Worm (Caenorhabditis elegans) whole organism, young adult: ENCODE data around the gene clec-202.

ENCODE experiments used
- B0261.1 ChIP-seq: sonication (generic microtip); optimal IDR thresholded peaks from 2 replicates; lab custom pipeline; 2016; ENCODE audit warnings: mild to moderate bottlenecking, missing genetic modification characterization, moderate library complexity, missing compliant biosample characterization
- B0336.3 ChIP-seq: fragments of 200-800 bp; sonication (Bioruptor generic); IDR thresholded peaks from 2 replicates; pipeline ENCODE4 v1.3.6; 2022; ENCODE audit warnings: missing genetic modification characterization, missing compliant biosample characterization
- F10E7.11 ChIP-seq: sonication (generic microtip); optimal IDR thresholded peaks from 2 replicates; lab custom pipeline; 2017; ENCODE audit warnings: mild to moderate bottlenecking, missing genetic modification characterization, moderate library complexity, missing compliant biosample characterization
- F23B12.7 ChIP-seq: sonication (generic microtip); optimal IDR thresholded peaks from 2 replicates; lab custom pipeline; 2017; ENCODE audit warnings: missing genetic modification characterization, mild to moderate bottlenecking, missing compliant biosample characterization, antibody characterized with exemption, moderate library complexity; ENCODE audit not compliant: insufficient read depth
- F33H1.4 ChIP-seq: fragments of 200-800 bp; sonication (Bioruptor generic); IDR thresholded peaks from 2 replicates; pipeline ENCODE4 v1.3.6; 2022; ENCODE audit warnings: missing genetic modification reagents, missing genetic modification characterization, missing compliant biosample characterization
- F55B11.4 ChIP-seq: sonication (generic microtip); optimal IDR thresholded peaks from 2 replicates; lab custom pipeline; 2016; ENCODE audit warnings: missing compliant biosample characterization, missing genetic modification characterization, borderline replicate concordance; ENCODE audit not compliant: insufficient read depth
- K11D2.4 ChIP-seq: fragments of 200-800 bp; sonication (Bioruptor generic); IDR thresholded peaks from 2 replicates; pipeline ENCODE4 v1.3.6; 2022; ENCODE audit warnings: missing genetic modification reagents, missing genetic modification characterization, missing compliant biosample characterization
- T26A5.8 ChIP-seq: sonication (generic microtip); optimal IDR thresholded peaks from 2 replicates; lab custom pipeline; 2016; ENCODE audit warnings: missing genetic modification characterization, missing compliant biosample characterization
- Y53F4B.3 ChIP-seq: fragments of 200-800 bp; sonication (Bioruptor generic); IDR thresholded peaks from 2 replicates; pipeline ENCODE4 v1.3.6; 2022; ENCODE audit warnings: missing genetic modification reagents, missing genetic modification characterization, missing compliant biosample characterization
- akir-1 ChIP-seq: fragments of 200-800 bp; sonication (Bioruptor generic); optimal IDR thresholded peaks from 2 replicates; lab custom pipeline; 2018; ENCODE audit warnings: mild to moderate bottlenecking, missing genetic modification characterization, moderate library complexity, missing compliant biosample characterization
- atf-7 ChIP-seq: sonication (generic microtip); optimal IDR thresholded peaks from 2 replicates; lab custom pipeline; 2017; ENCODE audit warnings: mild to moderate bottlenecking, missing genetic modification characterization, missing compliant biosample characterization
- attf-5 ChIP-seq: fragments of 200-800 bp; sonication (Bioruptor generic); optimal IDR thresholded peaks from 2 replicates; lab custom pipeline; 2018; ENCODE audit warnings: mild to moderate bottlenecking, missing genetic modification characterization, missing compliant biosample characterization
- ceh-58 ChIP-seq: fragments of 200-800 bp; sonication (Bioruptor generic); IDR thresholded peaks from 2 replicates; pipeline ENCODE4 v1.3.6; 2022; ENCODE audit warnings: missing genetic modification characterization, missing compliant biosample characterization
- die-1 ChIP-seq: sonication (generic microtip); optimal IDR thresholded peaks from 2 replicates; lab custom pipeline; 2016; ENCODE audit warnings: missing genotype, mild to moderate bottlenecking, missing genetic modification characterization, missing compliant biosample characterization
- dox-1 ChIP-seq: fragments of 200-800 bp; sonication (Bioruptor generic); IDR thresholded peaks from 2 replicates; pipeline ENCODE4 v1.3.6; 2022; ENCODE audit warnings: missing genetic modification reagents, missing genetic modification characterization, missing compliant biosample characterization
- dpl-1 ChIP-seq: fragments of 150-350 bp; optimal IDR thresholded peaks from 2 replicates; lab custom pipeline; 2014; ENCODE audit warnings: missing biosample characterization, missing genetic modification reagents, missing genetic modification characterization
- ets-4 ChIP-seq: fragments of 200-800 bp; sonication (Bioruptor generic); optimal IDR thresholded peaks from 2 replicates; lab custom pipeline; 2018; ENCODE audit warnings: mild to moderate bottlenecking, missing genetic modification characterization, missing compliant biosample characterization
- him-1 ChIP-seq: sonication (generic microtip); optimal IDR thresholded peaks from 2 replicates; lab custom pipeline; 2016; ENCODE audit warnings: missing genotype, missing genetic modification reagents, missing genetic modification characterization, missing compliant biosample characterization
- hlh-12 ChIP-seq: sonication (generic microtip); optimal IDR thresholded peaks from 2 replicates; lab custom pipeline; 2016; ENCODE audit warnings: missing genetic modification characterization, missing compliant biosample characterization
- hlh-26 ChIP-seq: fragments of 200-800 bp; sonication (Bioruptor generic); conservative IDR thresholded peaks from 2 replicates; pipeline ENCODE4 v1.3.6; 2022; ENCODE audit warnings: missing genetic modification reagents, missing genetic modification characterization, missing compliant biosample characterization
- hmg-1.2 ChIP-seq: fragments of 200-800 bp; sonication (Bioruptor generic); IDR thresholded peaks from 2 replicates; pipeline ENCODE4 v1.3.6; 2022; ENCODE audit warnings: missing genetic modification reagents, missing genetic modification characterization, missing compliant biosample characterization
- lag-1 ChIP-seq: fragments of 200-800 bp; sonication (Bioruptor generic); IDR thresholded peaks from 2 replicates; pipeline ENCODE4 v1.3.6; 2022; ENCODE audit warnings: missing genetic modification reagents, missing genetic modification characterization, missing compliant biosample characterization
- let-526 ChIP-seq: fragments of 200-800 bp; sonication (Bioruptor generic); IDR thresholded peaks from 2 replicates; pipeline ENCODE4 v1.3.6; 2022; ENCODE audit warnings: missing genetic modification reagents, missing genetic modification characterization, missing compliant biosample characterization
- let-607 ChIP-seq, 2 experiments: fragments of 200-800 bp in 1 of 2; sonication (Bioruptor generic) in 1 of 2; sonication (generic microtip) in 1 of 2; optimal IDR thresholded peaks; 2 replicates each; lab custom pipeline; 2016 to 2018; ENCODE audit warnings: mild to moderate bottlenecking in 2 of 2, missing compliant biosample characterization in 2 of 2, missing genetic modification characterization in 2 of 2, moderate library complexity in 2 of 2, missing genotype in 1 of 2
- lin-40 ChIP-seq: sonication (generic microtip); optimal IDR thresholded peaks from 2 replicates; lab custom pipeline; 2016; ENCODE audit warnings: missing genetic modification characterization, mild to moderate bottlenecking, missing compliant biosample characterization, missing genotype, missing genetic modification reagents
- lin-54 ChIP-seq: fragments of 200-800 bp; sonication (Bioruptor generic); optimal IDR thresholded peaks from 2 replicates; lab custom pipeline; 2018; ENCODE audit warnings: mild to moderate bottlenecking, missing genetic modification characterization, missing compliant biosample characterization
- mcd-1 ChIP-seq: fragments of 200-800 bp; sonication (Bioruptor generic); IDR thresholded peaks from 2 replicates; pipeline ENCODE4 v1.3.6; 2022; ENCODE audit warnings: missing genetic modification reagents, missing genetic modification characterization, missing compliant biosample characterization
- nhr-179 ChIP-seq: sonication (generic microtip); optimal IDR thresholded peaks from 2 replicates; lab custom pipeline; 2016; ENCODE audit warnings: mild to moderate bottlenecking, missing genetic modification characterization, missing compliant biosample characterization
- nhr-80 ChIP-seq: sonication (generic microtip); optimal IDR thresholded peaks from 2 replicates; lab custom pipeline; 2016; ENCODE audit warnings: missing genetic modification characterization, missing compliant biosample characterization
- pha-4 ChIP-seq: fragments of 150-350 bp; sonication (generic microtip); optimal IDR thresholded peaks from 2 replicates; lab custom pipeline; 2014; ENCODE audit warnings: missing biosample characterization, missing genetic modification reagents, missing genetic modification characterization
- rpc-1 ChIP-seq, 2 experiments: fragments of 150-350 bp in 1 of 2; sonication (generic microtip) in 1 of 2; optimal IDR thresholded peaks; 2 replicates each; lab custom pipeline; 2014 to 2018; ENCODE audit warnings: missing biosample characterization in 1 of 2, missing genetic modification characterization in 1 of 2, missing genetic modification reagents in 1 of 2, missing genotype in 1 of 2
- tbp1 ChIP-seq: fragments of 200-800 bp; sonication (Bioruptor generic); optimal IDR thresholded peaks from 2 replicates; lab custom pipeline; 2018; ENCODE audit warnings: mild to moderate bottlenecking, missing genetic modification characterization, missing compliant biosample characterization
- zfh-2 ChIP-seq: fragments of 200-800 bp; sonication (Bioruptor generic); conservative IDR thresholded peaks from 2 replicates; pipeline ENCODE4 v1.3.6; 2022; ENCODE audit warnings: missing genetic modification reagents, missing genetic modification characterization, missing compliant biosample characterization
- ztf-18 ChIP-seq: sonication (generic microtip); optimal IDR thresholded peaks from 2 replicates; lab custom pipeline; 2016; ENCODE audit warnings: missing genotype, mild to moderate bottlenecking, missing genetic modification characterization, missing compliant biosample characterization
- ztf-6 ChIP-seq: fragments of 200-800 bp; sonication (Bioruptor generic); IDR thresholded peaks from 2 replicates; pipeline ENCODE4 v1.3.6; 2022; ENCODE audit warnings: missing genetic modification reagents, missing genetic modification characterization, missing compliant biosample characterization

clec-202 gene

DNA sequence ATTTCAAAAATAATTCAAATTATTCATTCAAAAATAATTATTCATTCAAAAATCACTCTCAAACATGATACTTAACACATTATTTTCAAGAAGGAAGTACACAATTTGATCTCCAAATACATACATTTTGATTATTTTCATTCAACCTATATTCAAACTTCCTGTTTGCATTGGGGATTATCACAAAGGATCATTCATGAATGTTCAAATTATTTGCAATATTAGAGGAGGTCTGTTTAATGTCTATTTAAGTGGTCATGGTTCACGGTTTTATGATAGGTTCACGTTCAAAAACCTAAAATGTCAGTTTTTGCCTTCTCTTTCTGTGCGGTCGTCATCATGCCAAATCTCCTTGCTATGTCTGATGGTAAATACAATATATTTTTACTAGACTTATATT lies at the start of gene clec-202:
clec-202 (plus strand) TSS at position 301 of the 400 bp plus-strand sequence.
- TF ChIP-seq die-1 (tag; lab: Kevin White, UChicago) (no peak), F23B12.7 (tag; lab: Kevin White, UChicago) (no peak), B0261.1 (tag; lab: Kevin White, UChicago) (no peak), lin-54 (GFP tag; lab: Kevin White, UChicago) (no peak), nhr-179 (tag; lab: Kevin White, UChicago) (no peak), T26A5.8 (no peak), B0336.3 (GFP tag; lab: Robert Waterston, UW) (no peak), hlh-12 (tag; lab: Kevin White, UChicago) (no peak), akir-1 (GFP tag; lab: Kevin White, UChicago) (no peak), ceh-58 (GFP tag; lab: Robert Waterston, UW) (no peak), let-607 (tag; optimal IDR thresholded peaks at IDR 0.05; lab: Kevin White, UChicago) (no peak), attf-5 (GFP tag; lab: Kevin White, UChicago) (no peak), ztf-18 (tag; lab: Kevin White, UChicago) (no peak), F33H1.4 (GFP tag; lab: Robert Waterston, UW) (no peak), atf-7 (tag; lab: Kevin White, UChicago) (no peak)

DNA sequence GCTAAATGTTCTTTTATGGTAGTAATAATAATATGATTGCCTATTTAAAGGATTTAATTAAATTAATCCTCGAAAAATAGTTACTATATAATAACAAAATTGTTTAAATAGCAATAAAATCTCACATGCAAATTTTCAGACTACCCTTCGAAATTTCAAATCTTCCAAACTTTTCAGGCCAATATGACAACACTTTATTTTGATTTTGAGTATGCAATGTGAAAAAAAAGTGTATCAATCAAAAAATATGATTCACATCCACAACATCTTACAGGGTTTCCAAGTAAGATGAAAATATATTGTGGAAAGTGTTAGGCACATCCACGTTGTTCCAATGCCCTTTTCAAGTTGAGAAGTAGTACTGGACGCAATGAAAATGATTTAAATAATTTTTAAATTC lies 49.4 kb upstream of the clec-202 start, which contains the start of gene snf-9:
snf-9 (plus strand) TSS at position 301 of the 400 bp plus-strand sequence.
- TF ChIP-seq lin-40 (tag; lab: Kevin White, UChicago) (no peak), ztf-6 (GFP tag; lab: Robert Waterston, UW) (no peak), zfh-2 (GFP tag; lab: Robert Waterston, UW) (no peak), ets-4 (GFP tag; lab: Kevin White, UChicago) (no peak), hlh-26 (GFP tag; lab: Robert Waterston, UW) (no peak), him-1 (tag; lab: Kevin White, UChicago) (no peak), nhr-80 (tag; lab: Kevin White, UChicago) (no peak), hmg-1.2 (GFP tag; lab: Robert Waterston, UW) (no peak), F55B11.4 (tag; lab: Kevin White, UChicago) (no peak), mcd-1 (GFP tag; lab: Robert Waterston, UW) (no peak), let-526 (no peak)

DNA sequence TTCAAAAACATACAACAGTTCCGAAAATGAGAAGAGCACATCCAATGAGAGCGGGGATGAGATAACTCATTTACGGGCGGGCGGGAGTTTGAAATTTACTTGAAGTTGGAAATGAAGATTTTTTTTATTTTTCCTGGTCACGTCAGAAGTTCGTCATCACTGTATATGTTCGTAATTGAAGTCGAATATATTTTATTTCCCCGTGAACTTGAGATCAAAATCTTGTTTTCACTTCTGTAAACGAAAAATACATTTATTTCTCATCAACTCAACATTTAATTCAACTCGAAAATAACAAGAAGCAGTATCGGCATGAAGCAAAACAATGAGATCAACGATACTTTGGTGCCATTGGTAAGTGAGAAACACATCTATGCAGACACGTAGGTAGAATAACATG lies 44.8 kb upstream of the clec-202 start, which contains the start of gene C49C3.20:
C49C3.20 (minus strand) TSS at position 101 of the 400 bp plus-strand sequence.
- no peak for TF ChIP-seq Y53F4B.3
- no peak for TF ChIP-seq F10E7.11
- TF ChIP-seq K11D2.4 (GFP tag; lab: Robert Waterston, UW) = no peak
- no peak for TF ChIP-seq rpc-1 (optimal IDR thresholded peaks at IDR 0.05; lab: Kevin White, UChicago)
- TF ChIP-seq rpc-1 (tag; optimal IDR thresholded peaks at IDR 0.05; lab: Kevin White, UChicago) = no peak
- TF ChIP-seq lin-54 (GFP tag; lab: Kevin White, UChicago) = no peak
- no peak for TF ChIP-seq lag-1 (GFP tag; lab: Robert Waterston, UW)
- no peak for TF ChIP-seq dox-1 (GFP tag; lab: Robert Waterston, UW)
- no peak for TF ChIP-seq dpl-1 (GFP tag; lab: Kevin White, UChicago)
- TF ChIP-seq tbp1 = no peak
- no peak for TF ChIP-seq let-526
- TF ChIP-seq ets-4 (GFP tag; lab: Kevin White, UChicago) = no peak
- no peak for TF ChIP-seq pha-4
